Worm (Caenorhabditis elegans) whole organism, late embryonic: ENCODE results near the gene F36D3.14.

Source experiments
- C08G9.2 ChIP-seq: sonication (generic microtip); optimal IDR thresholded peaks from 2 replicates; lab custom pipeline; 2016; ENCODE audit warnings: mild to moderate bottlenecking, missing genetic modification characterization, moderate library complexity, missing compliant biosample characterization
- K09A11.1 ChIP-seq: sonication (generic microtip); optimal IDR thresholded peaks from 2 replicates; lab custom pipeline; 2017; ENCODE audit warnings: antibody characterized with exemption, mild to moderate bottlenecking, missing genetic modification characterization, missing compliant biosample characterization; ENCODE audit not compliant: insufficient read depth
- T23F11.4 ChIP-seq: fragments of 200-800 bp; sonication (Bioruptor generic); optimal IDR thresholded peaks from 2 replicates; lab custom pipeline; 2018; ENCODE audit warnings: mild to moderate bottlenecking, missing genetic modification characterization, missing compliant biosample characterization
- ama-1 ChIP-seq: fragments of 150-350 bp; optimal IDR thresholded peaks from 2 replicates; lab custom pipeline; 2014
- ceh-14 ChIP-seq: sonication (generic microtip); optimal IDR thresholded peaks from 2 replicates; lab custom pipeline; 2016; ENCODE audit warnings: missing genotype, missing genetic modification characterization, missing compliant biosample characterization
- ceh-18 ChIP-seq: sonication (generic microtip); optimal IDR thresholded peaks from 2 replicates; lab custom pipeline; 2016; ENCODE audit warnings: missing genetic modification characterization, missing compliant biosample characterization
- ceh-19 ChIP-seq: fragments of 200-800 bp; sonication (Bioruptor generic); optimal IDR thresholded peaks from 2 replicates; lab custom pipeline; 2018; ENCODE audit warnings: mild to moderate bottlenecking, missing genetic modification characterization, missing compliant biosample characterization
- ceh-2 ChIP-seq: sonication (generic microtip); optimal IDR thresholded peaks from 2 replicates; lab custom pipeline; 2016; ENCODE audit warnings: missing genotype, missing genetic modification characterization, missing compliant biosample characterization
- ceh-22 ChIP-seq: sonication (generic microtip); optimal IDR thresholded peaks from 2 replicates; lab custom pipeline; 2017; ENCODE audit warnings: missing biosample characterization, missing genetic modification characterization
- ceh-24 ChIP-seq: sonication (generic microtip); optimal IDR thresholded peaks from 2 replicates; lab custom pipeline; 2016; ENCODE audit warnings: mild to moderate bottlenecking, missing genetic modification characterization, missing compliant biosample characterization
- ceh-34 ChIP-seq: sonication (generic microtip); optimal IDR thresholded peaks from 2 replicates; lab custom pipeline; 2016; ENCODE audit warnings: mild to moderate bottlenecking, missing genetic modification characterization, missing compliant biosample characterization
- ceh-9 ChIP-seq: sonication (generic microtip); optimal IDR thresholded peaks from 2 replicates; lab custom pipeline; 2016; ENCODE audit warnings: mild to moderate bottlenecking, missing genetic modification characterization, inconsistent platforms, missing compliant biosample characterization
- elt-2 ChIP-seq: sonication (generic microtip); optimal IDR thresholded peaks from 2 replicates; lab custom pipeline; 2016; ENCODE audit warnings: missing genetic modification reagents, missing genetic modification characterization, missing compliant biosample characterization
- elt-4 ChIP-seq: sonication (generic microtip); optimal IDR thresholded peaks from 2 replicates; lab custom pipeline; 2016; ENCODE audit warnings: missing genetic modification characterization, missing compliant biosample characterization
- ets-4 ChIP-seq: sonication (generic microtip); optimal IDR thresholded peaks from 2 replicates; lab custom pipeline; 2016; ENCODE audit warnings: missing genetic modification characterization, missing compliant biosample characterization
- fkh-10 ChIP-seq: fragments of 150-350 bp; optimal IDR thresholded peaks from 2 replicates; lab custom pipeline; 2014; ENCODE audit warnings: missing biosample characterization, missing genetic modification reagents, missing genetic modification characterization
- fkh-6 ChIP-seq: sonication (generic microtip); optimal IDR thresholded peaks from 2 replicates; lab custom pipeline; 2016; ENCODE audit warnings: missing genetic modification characterization, missing compliant biosample characterization
- gmeb-2 ChIP-seq: sonication (generic microtip); optimal IDR thresholded peaks from 2 replicates; lab custom pipeline; 2016; ENCODE audit warnings: missing genetic modification characterization, inconsistent platforms, missing compliant biosample characterization
- hlh-15 ChIP-seq: sonication (generic microtip); optimal IDR thresholded peaks from 2 replicates; lab custom pipeline; 2016; ENCODE audit warnings: missing genetic modification characterization, missing compliant biosample characterization
- hlh-6 ChIP-seq: sonication (generic microtip); optimal IDR thresholded peaks from 2 replicates; lab custom pipeline; 2016; ENCODE audit warnings: missing genotype, missing genetic modification characterization, missing compliant biosample characterization
- hlh-8 ChIP-seq: sonication (generic microtip); optimal IDR thresholded peaks from 2 replicates; lab custom pipeline; 2016; ENCODE audit warnings: missing genotype, missing genetic modification characterization, missing compliant biosample characterization
- lin-11 ChIP-seq: fragments of 200-800 bp; sonication (Bioruptor generic); optimal IDR thresholded peaks from 2 replicates; lab custom pipeline; 2018; ENCODE audit warnings: mild to moderate bottlenecking, missing genetic modification characterization, missing compliant biosample characterization
- mec-3 ChIP-seq: sonication (generic microtip); optimal IDR thresholded peaks from 2 replicates; lab custom pipeline; 2016; ENCODE audit warnings: borderline replicate concordance, missing genetic modification characterization, missing compliant biosample characterization
- nfya-1 ChIP-seq: sonication (generic microtip); optimal IDR thresholded peaks from 2 replicates; lab custom pipeline; 2017; ENCODE audit warnings: missing genetic modification characterization, mild to moderate bottlenecking, missing compliant biosample characterization, antibody characterized with exemption, moderate library complexity
- nhr-11 ChIP-seq: fragments of 150-350 bp; optimal IDR thresholded peaks from 2 replicates; lab custom pipeline; 2014; ENCODE audit warnings: missing biosample characterization, missing genetic modification characterization
- nhr-232 ChIP-seq: sonication (generic microtip); optimal IDR thresholded peaks from 2 replicates; lab custom pipeline; 2016; ENCODE audit warnings: missing genetic modification characterization, missing compliant biosample characterization
- npax-4 ChIP-seq: sonication (generic microtip); optimal IDR thresholded peaks from 2 replicates; lab custom pipeline; 2016; ENCODE audit warnings: missing genetic modification characterization, missing compliant biosample characterization
- pat-9 ChIP-seq: fragments of 200-800 bp; sonication (Bioruptor generic); optimal IDR thresholded peaks from 2 replicates; lab custom pipeline; 2018; ENCODE audit warnings: mild to moderate bottlenecking, missing genetic modification characterization, moderate library complexity, missing compliant biosample characterization
- pax-1 ChIP-seq: fragments of 150-350 bp; optimal IDR thresholded peaks from 2 replicates; lab custom pipeline; 2014; ENCODE audit warnings: missing biosample characterization, missing genetic modification characterization
- pqm-1 ChIP-seq: sonication (generic microtip); optimal IDR thresholded peaks from 2 replicates; lab custom pipeline; 2016; ENCODE audit warnings: missing genetic modification characterization, missing compliant biosample characterization
- pros-1 ChIP-seq: fragments of 150-350 bp; optimal IDR thresholded peaks from 2 replicates; lab custom pipeline; 2014; ENCODE audit warnings: missing biosample characterization, missing genetic modification reagents, missing genetic modification characterization
- ref-2 ChIP-seq: sonication (generic microtip); optimal IDR thresholded peaks from 2 replicates; lab custom pipeline; 2016; ENCODE audit warnings: missing genetic modification characterization, missing compliant biosample characterization
- rnt-1 ChIP-seq: sonication (generic microtip); optimal IDR thresholded peaks from 2 replicates; lab custom pipeline; 2016; ENCODE audit warnings: missing genetic modification characterization, missing compliant biosample characterization
- sox-2 ChIP-seq: fragments of 200-800 bp; sonication (Bioruptor generic); IDR thresholded peaks from 2 replicates; pipeline ENCODE4 v1.3.6; 2022; ENCODE audit warnings: missing genetic modification reagents, missing genetic modification characterization, missing compliant biosample characterization
- syd-9 ChIP-seq: sonication (generic microtip); optimal IDR thresholded peaks from 2 replicates; lab custom pipeline; 2016; ENCODE audit warnings: mild to moderate bottlenecking, missing genetic modification characterization, moderate library complexity, missing compliant biosample characterization
- tbx-2 ChIP-seq: sonication (generic microtip); optimal IDR thresholded peaks from 2 replicates; lab custom pipeline; 2016; ENCODE audit warnings: missing genetic modification characterization, missing compliant biosample characterization
- tbx-7 ChIP-seq: sonication (generic microtip); optimal IDR thresholded peaks from 2 replicates; lab custom pipeline; 2016; ENCODE audit warnings: missing genotype, missing genetic modification characterization, missing compliant biosample characterization
- ttx-3 ChIP-seq: sonication (generic microtip); optimal IDR thresholded peaks from 2 replicates; lab custom pipeline; 2016; ENCODE audit warnings: missing genetic modification reagents, missing genetic modification characterization, missing compliant biosample characterization
- unc-3 ChIP-seq, 2 experiments: fragments of 200-800 bp in 1 of 2; sonication (Bioruptor generic) in 1 of 2; sonication (generic microtip) in 1 of 2; conservative IDR thresholded peaks in 1 of 2; optimal IDR thresholded peaks in 1 of 2; 2 replicates each; pipeline versions ENCODE4 v1.3.6 to Lab custom; 2016 to 2022; ENCODE audit warnings: missing compliant biosample characterization in 2 of 2, missing genetic modification characterization in 2 of 2, missing genetic modification reagents in 1 of 2
- unc-42 ChIP-seq: sonication (generic microtip); optimal IDR thresholded peaks from 2 replicates; lab custom pipeline; 2016; ENCODE audit warnings: missing genotype, missing genetic modification characterization, missing compliant biosample characterization
- unc-55 ChIP-seq: sonication (generic microtip); optimal IDR thresholded peaks from 2 replicates; lab custom pipeline; 2017; ENCODE audit warnings: missing biosample characterization, missing genetic modification reagents, missing genetic modification characterization
- unc-86 ChIP-seq: sonication (generic microtip); optimal IDR thresholded peaks from 2 replicates; lab custom pipeline; 2016; ENCODE audit warnings: missing genetic modification characterization, missing compliant biosample characterization
- zip-5 ChIP-seq: sonication (generic microtip); optimal IDR thresholded peaks from 2 replicates; lab custom pipeline; 2016; ENCODE audit warnings: missing genetic modification characterization, missing compliant biosample characterization

Gene F36D3.14

ce11 chrV:16503164-16503563 lies at the start of gene F36D3.14:
Gene F36D3.14 (minus strand): TSS chrV:16503264.
- no peak for TF ChIP-seq nhr-232 (tag; lab: Kevin White, UChicago)
- TF ChIP-seq pqm-1, result no peak
- TF ChIP-seq ceh-2 (tag; lab: Kevin White, UChicago), result no peak
- TF ChIP-seq mec-3 (tag; lab: Kevin White, UChicago), result no peak
- no peak for TF ChIP-seq tbx-2 (tag; lab: Kevin White, UChicago)
- TF ChIP-seq zip-5 (tag; lab: Kevin White, UChicago), result no peak
- no peak for TF ChIP-seq syd-9
- TF ChIP-seq unc-55 (GFP tag; lab: Kevin White, UChicago), result no peak
- no peak for TF ChIP-seq fkh-6
- TF ChIP-seq rnt-1 (tag; lab: Kevin White, UChicago), result no peak
- TF ChIP-seq unc-3 (GFP tag; conservative IDR thresholded peaks at IDR 0.05; lab: Robert Waterston, UW), result no peak
- no peak for TF ChIP-seq unc-3 (tag; optimal IDR thresholded peaks at IDR 0.05; lab: Kevin White, UChicago)

- no peak for TF ChIP-seq ceh-19 (GFP tag; lab: Kevin White, UChicago)
- no peak for TF ChIP-seq nhr-232 (tag; lab: Kevin White, UChicago)
- TF ChIP-seq lin-11, result no peak
These were observed 47.6 kb upstream of the F36D3.14 start, which contains the start of gene srbc-65 for ce11 chrV:16550680-16551079. Gene srbc-65 (plus strand): TSS chrV:16550980.

ce11 chrV:16540657-16541056 lies 37.6 kb upstream of the F36D3.14 start:
- peak; percentile 77 for TF ChIP-seq nfya-1 (tag; lab: Kevin White, UChicago)
- no peak for TF ChIP-seq unc-86 (tag; lab: Kevin White, UChicago)
- no peak for TF ChIP-seq pros-1 (tag; lab: Kevin White, UChicago)

- TF ChIP-seq elt-4 (no peak), nfya-1 (tag; lab: Kevin White, UChicago) (peak; percentile 83)
These were observed 36.6 kb upstream of the F36D3.14 start for ce11 chrV:16539666-16540065.

ce11 chrV:16537908-16538446 lies 34.9 kb upstream of the F36D3.14 start, which contains the start of gene Y32B12B.2:
Gene Y32B12B.2 (plus strand): TSS chrV:16538396.
- TF ChIP-seq ceh-9 (tag; lab: Kevin White, UChicago), result no peak
- peak; percentile 28 for TF ChIP-seq unc-42 (tag; lab: Kevin White, UChicago)
- no peak for TF ChIP-seq pqm-1
- TF ChIP-seq ref-2 (tag; lab: Kevin White, UChicago), result no peak
- TF ChIP-seq gmeb-2 (tag; lab: Kevin White, UChicago), result no peak
- TF ChIP-seq ceh-14 (tag; lab: Kevin White, UChicago), result no peak
- TF ChIP-seq hlh-6 (tag; lab: Kevin White, UChicago), result no peak
- TF ChIP-seq lin-11, result no peak
- no peak for TF ChIP-seq unc-86 (tag; lab: Kevin White, UChicago)
- TF ChIP-seq unc-3 (GFP tag; conservative IDR thresholded peaks at IDR 0.05; lab: Robert Waterston, UW), result no peak
- TF ChIP-seq unc-3 (tag; optimal IDR thresholded peaks at IDR 0.05; lab: Kevin White, UChicago), result no peak
- TF ChIP-seq elt-4, result no peak
- TF ChIP-seq ceh-34 (tag; lab: Kevin White, UChicago), result no peak
- TF ChIP-seq ceh-19 (GFP tag; lab: Kevin White, UChicago), result no peak
- no peak for TF ChIP-seq pax-1 (tag; lab: Kevin White, UChicago)
- TF ChIP-seq syd-9, result no peak
- TF ChIP-seq fkh-10 (GFP tag; lab: Kevin White, UChicago), result no peak
- TF ChIP-seq tbx-7 (tag; lab: Kevin White, UChicago), result peak; percentile 7
- TF ChIP-seq ets-4 (tag; lab: Kevin White, UChicago), result peak; percentile 1
- peak; percentile 31 for TF ChIP-seq C08G9.2 (tag; lab: Kevin White, UChicago)
- TF ChIP-seq pat-9, result no peak
- no peak for TF ChIP-seq mec-3 (tag; lab: Kevin White, UChicago)
- no peak for TF ChIP-seq sox-2
- TF ChIP-seq ceh-18, result no peak
- TF ChIP-seq npax-4 (tag; lab: Kevin White, UChicago), result no peak
- no peak for TF ChIP-seq nhr-11 (tag; lab: Kevin White, UChicago)
- no peak for TF ChIP-seq ceh-24 (tag; lab: Kevin White, UChicago)
- no peak for TF ChIP-seq K09A11.1 (tag; lab: Kevin White, UChicago)
- TF ChIP-seq tbx-2 (tag; lab: Kevin White, UChicago), result no peak
- TF ChIP-seq ttx-3 (tag; lab: Kevin White, UChicago), result no peak
- TF ChIP-seq T23F11.4, result no peak
- TF ChIP-seq ceh-22 (tag; lab: Kevin White, UChicago), result no peak
- peak; percentile 1 for TF ChIP-seq ceh-2 (tag; lab: Kevin White, UChicago)
- no peak for TF ChIP-seq hlh-8
- no peak for TF ChIP-seq elt-2
- no peak for TF ChIP-seq hlh-15
- TF ChIP-seq ama-1 (lab: Kevin White, UChicago), result no peak
